Worm (Caenorhabditis elegans): Measurements from ENCODE around the gene T11B7.2.

Gene T11B7.2

ce11 chrIV:8879810-8880209 lies 35.5 kb upstream of the T11B7.2 start, which contains the start of gene npax-4:
Gene npax-4, minus strand, starts transcription at chrIV:8879910.
- no peak for TF ChIP-seq F37B4.10 (GFP tag; IDR thresholded peaks at IDR 0.05)
- no peak for TF ChIP-seq mxl-1 (tag; optimal IDR thresholded peaks at IDR 0.05)
- no peak for TF ChIP-seq unc-62 (GFP tag; optimal IDR thresholded peaks at IDR 0.05)
- no peak for TF ChIP-seq B0035.1 (tag; optimal IDR thresholded peaks at IDR 0.05)
- TF ChIP-seq T26A5.8 (tag; optimal IDR thresholded peaks at IDR 0.05), result no peak
- TF ChIP-seq F22D6.2 (tag; optimal IDR thresholded peaks at IDR 0.05), result no peak
- no peak for TF ChIP-seq Y53F4B.3 (GFP tag; IDR thresholded peaks at IDR 0.05)
- no peak for TF ChIP-seq ceh-91 (GFP tag; IDR thresholded peaks at IDR 0.05)
- no peak for TF ChIP-seq chd-7 (tag; optimal IDR thresholded peaks at IDR 0.05)
- no peak for TF ChIP-seq lin-54 (GFP tag; optimal IDR thresholded peaks at IDR 0.05)
- TF ChIP-seq F57A8.1 (GFP tag; optimal IDR thresholded peaks at IDR 0.05), result no peak
- TF ChIP-seq Y53G8AR.9 (GFP tag; conservative IDR thresholded peaks at IDR 0.05), result no peak
- TF ChIP-seq hlh-12 (tag; optimal IDR thresholded peaks at IDR 0.05), result no peak
- TF ChIP-seq Y79H2A.3 (GFP tag; conservative IDR thresholded peaks at IDR 0.05), result no peak
- no peak for TF ChIP-seq madf-3 (GFP tag; IDR thresholded peaks at IDR 0.05)
- TF ChIP-seq hlh-26 (GFP tag; conservative IDR thresholded peaks at IDR 0.05), result no peak
- TF ChIP-seq mcd-1 (GFP tag; IDR thresholded peaks at IDR 0.05), result no peak
- no peak for TF ChIP-seq nhr-27 (tag; optimal IDR thresholded peaks at IDR 0.05)

ce11 chrIV:8873847-8874246 lies 29.5 kb upstream of the T11B7.2 start, which contains the start of gene hdl-2:
Gene hdl-2, plus strand, starts transcription at chrIV:8874147.
- TF ChIP-seq ceh-40 (GFP tag; IDR thresholded peaks at IDR 0.05) (no peak), pbrm-1 (GFP tag; IDR thresholded peaks at IDR 0.05) (no peak), Y53G8AR.9 (GFP tag; conservative IDR thresholded peaks at IDR 0.05) (no peak), snpc-3.4 (tag; optimal IDR thresholded peaks at IDR 0.05) (no peak), F23B12.7 (tag; optimal IDR thresholded peaks at IDR 0.05; ENCODE audit: insufficient read depth) (no peak), Y53F4B.3 (GFP tag; IDR thresholded peaks at IDR 0.05) (no peak), nhr-179 (tag; optimal IDR thresholded peaks at IDR 0.05) (no peak), ekl-4 (GFP tag; IDR thresholded peaks at IDR 0.05) (no peak), ZK185.1 (tag; optimal IDR thresholded peaks at IDR 0.05; ENCODE audit: poor library complexity, severe bottlenecking) (no peak), rec-8 (tag; optimal IDR thresholded peaks at IDR 0.05) (no peak), egl-18 (GFP tag; IDR thresholded peaks at IDR 0.05) (no peak)

ce11 chrIV:8872958-8873357 lies 28.6 kb upstream of the T11B7.2 start, which contains the start of gene C09G9.3:
Gene C09G9.3, minus strand, starts transcription at chrIV:8873058.
- TF ChIP-seq lir-1 (GFP tag; conservative IDR thresholded peaks at IDR 0.05), result no peak
- no peak for TF ChIP-seq hlh-26 (GFP tag; conservative IDR thresholded peaks at IDR 0.05)
- TF ChIP-seq Y67H2A.10 (GFP tag; conservative IDR thresholded peaks at IDR 0.05), result no peak
- TF ChIP-seq C06A6.2 (GFP tag; conservative IDR thresholded peaks at IDR 0.05), result no peak
- TF ChIP-seq mxl-1 (tag; optimal IDR thresholded peaks at IDR 0.05), result no peak
- TF ChIP-seq hlh-12 (tag; optimal IDR thresholded peaks at IDR 0.05), result no peak
- TF ChIP-seq ztf-22 (GFP tag; optimal IDR thresholded peaks at IDR 0.05), result no peak

- TF ChIP-seq ama-1 (optimal IDR thresholded peaks at IDR 0.05) (no peak), ama-1 (GFP tag; optimal IDR thresholded peaks at IDR 0.05) (no peak), T07F8.4 (tag; optimal IDR thresholded peaks at IDR 0.05) (no peak), dpl-1 (GFP tag; optimal IDR thresholded peaks at IDR 0.05) (peak; percentile 71), nhr-90 (tag; optimal IDR thresholded peaks at IDR 0.05) (no peak), lin-35 (GFP tag; optimal IDR thresholded peaks at IDR 0.05) (peak in 1 of 3 experiments; percentile 86), rpc-1 (optimal IDR thresholded peaks at IDR 0.05) (no peak), rpc-1 (tag; optimal IDR thresholded peaks at IDR 0.05) (no peak), Y79H2A.3 (GFP tag; conservative IDR thresholded peaks at IDR 0.05) (no peak), efl-1 (GFP tag; optimal IDR thresholded peaks at IDR 0.05) (peak; percentile 85), D2030.7 (GFP tag; IDR thresholded peaks at IDR 0.05) (no peak), attf-3 (GFP tag; conservative IDR thresholded peaks at IDR 0.05) (peak; percentile 94), sdz-38 (tag; optimal IDR thresholded peaks at IDR 0.05) (no peak), sea-2 (GFP tag; IDR thresholded peaks at IDR 0.05) (no peak), nhr-80 (tag; optimal IDR thresholded peaks at IDR 0.05) (no peak), Y95B8A.8 (GFP tag; IDR thresholded peaks at IDR 0.05) (no peak), ztf-6 (GFP tag; IDR thresholded peaks at IDR 0.05) (no peak)
Measured at ce11 chrIV:8869624-8870023, 25.3 kb upstream of the T11B7.2 start, which contains the start of gene npp-23. Gene npp-23, minus strand, starts transcription at chrIV:8869679.
